Worm (Caenorhabditis elegans): ENCODE data around the gene B0491.6.
A peak's percentile ranks its signal among the peaks of the same experiment; 100 is the strongest.

ce11 chrII:11345570-11346029, 2.5 kb downstream of the B0491.6 start, which contains the start of gene nduf-11:
- no peak for TF ChIP-seq ztf-29 (GFP tag; IDR thresholded peaks at IDR 0.05)
- TF ChIP-seq cog-1 (tag; optimal IDR thresholded peaks at IDR 0.05): peak; percentile 70
- TF ChIP-seq ztf-23 (GFP tag; IDR thresholded peaks at IDR 0.05): peak; percentile 68; the same call in 1 of the 2 replicates

Measured in whole organism, midembryonic.